Worm (Caenorhabditis elegans) whole organism, L1 larva: ENCODE results near the gene Y73C8C.4.

Source experiments
- C04F5.9 ChIP-seq: sonication (generic microtip); optimal IDR thresholded peaks from 2 replicates; lab custom pipeline; 2016; ENCODE audit warnings: missing genetic modification characterization, missing compliant biosample characterization
- Y116A8C.19 ChIP-seq: sonication (generic microtip); optimal IDR thresholded peaks from 2 replicates; lab custom pipeline; 2016; ENCODE audit warnings: missing compliant biosample characterization, missing genetic modification characterization, borderline replicate concordance
- aha-1 ChIP-seq: fragments of 150-350 bp; optimal IDR thresholded peaks from 2 replicates; lab custom pipeline; 2014; ENCODE audit warnings: missing biosample characterization, missing genetic modification characterization
- alr-1 ChIP-seq: fragments of 200-800 bp; sonication (Bioruptor generic); optimal IDR thresholded peaks from 2 replicates; lab custom pipeline; 2018; ENCODE audit warnings: borderline replicate concordance, mild to moderate bottlenecking, missing genetic modification characterization, missing compliant biosample characterization
- aly-2 ChIP-seq: fragments of 150-350 bp; optimal IDR thresholded peaks from 2 replicates; lab custom pipeline; 2014; ENCODE audit warnings: missing biosample characterization, missing genetic modification characterization
- ceh-63 ChIP-seq: fragments of 200-800 bp; sonication (Bioruptor generic); optimal IDR thresholded peaks from 2 replicates; lab custom pipeline; 2018; ENCODE audit warnings: mild to moderate bottlenecking, missing genetic modification characterization, missing compliant biosample characterization
- ceh-8 ChIP-seq: fragments of 200-800 bp; sonication (Bioruptor generic); optimal IDR thresholded peaks from 2 replicates; lab custom pipeline; 2018; ENCODE audit warnings: mild to moderate bottlenecking, missing genetic modification characterization, moderate library complexity, missing compliant biosample characterization
- ceh-90 ChIP-seq: sonication (generic microtip); optimal IDR thresholded peaks from 2 replicates; lab custom pipeline; 2016; ENCODE audit warnings: missing genetic modification characterization, missing compliant biosample characterization
- efl-1 ChIP-seq, 4 experiments: fragments of 150-350 bp; optimal IDR thresholded peaks in 3 of 4; peaks in 1 of 4; 1 replicate in 1 of 4; 2 replicates in 3 of 4; lab custom pipeline; 2014; ENCODE audit warnings: missing biosample characterization in 2 of 4, missing genetic modification characterization in 2 of 4, missing genetic modification reagents in 2 of 4
- fkh-10 ChIP-seq: sonication (generic microtip); optimal IDR thresholded peaks from 2 replicates; lab custom pipeline; 2017; ENCODE audit warnings: missing biosample characterization, missing genetic modification reagents, missing genetic modification characterization
- fkh-8 ChIP-seq: sonication (generic microtip); optimal IDR thresholded peaks from 2 replicates; lab custom pipeline; 2016; ENCODE audit warnings: mild to moderate bottlenecking, missing genetic modification characterization, missing compliant biosample characterization
- grh-1 ChIP-seq: fragments of 200-800 bp; sonication (Bioruptor generic); IDR thresholded peaks from 2 replicates; pipeline ENCODE4 v1.3.6; 2022; ENCODE audit warnings: missing genetic modification reagents, missing genetic modification characterization, missing compliant biosample characterization
- hlh-17 ChIP-seq: fragments of 200-800 bp; sonication (Bioruptor generic); optimal IDR thresholded peaks from 2 replicates; lab custom pipeline; 2018; ENCODE audit warnings: missing genetic modification characterization, mild to moderate bottlenecking, missing compliant biosample characterization, moderate library complexity, borderline replicate concordance
- hlh-4 ChIP-seq: sonication (generic microtip); optimal IDR thresholded peaks from 2 replicates; lab custom pipeline; 2016; ENCODE audit warnings: mild to moderate bottlenecking, missing genetic modification characterization, missing compliant biosample characterization
- isw-1 ChIP-seq: fragments of 200-800 bp; sonication (Bioruptor generic); IDR thresholded peaks from 2 replicates; pipeline ENCODE4 v1.3.6; 2022; ENCODE audit warnings: missing genetic modification characterization, missing compliant biosample characterization
- jun-1 ChIP-seq: fragments of 150-350 bp; optimal IDR thresholded peaks from 2 replicates; lab custom pipeline; 2014; ENCODE audit warnings: missing biosample characterization, missing genetic modification reagents, missing genetic modification characterization
- mef-2 ChIP-seq: fragments of 150-350 bp; optimal IDR thresholded peaks from 2 replicates; lab custom pipeline; 2014; ENCODE audit warnings: missing biosample characterization, missing genetic modification characterization
- nhr-11 ChIP-seq: fragments of 150-350 bp; optimal IDR thresholded peaks from 2 replicates; lab custom pipeline; 2014; ENCODE audit warnings: missing biosample characterization, missing genetic modification characterization
- nhr-19 ChIP-seq: fragments of 200-800 bp; sonication (Bioruptor generic); conservative IDR thresholded peaks from 2 replicates; pipeline ENCODE4 v1.3.6; 2022; ENCODE audit warnings: missing genetic modification characterization, missing compliant biosample characterization
- nhr-20 ChIP-seq: sonication (generic microtip); optimal IDR thresholded peaks from 2 replicates; lab custom pipeline; 2016; ENCODE audit warnings: mild to moderate bottlenecking, missing genetic modification characterization, missing compliant biosample characterization
- nhr-47 ChIP-seq: sonication (generic microtip); optimal IDR thresholded peaks from 2 replicates; lab custom pipeline; 2016; ENCODE audit warnings: mild to moderate bottlenecking, missing genetic modification characterization, moderate library complexity, missing compliant biosample characterization
- nhr-71 ChIP-seq: sonication (generic microtip); optimal IDR thresholded peaks from 2 replicates; lab custom pipeline; 2016; ENCODE audit warnings: mild to moderate bottlenecking, missing genetic modification characterization, moderate library complexity, missing compliant biosample characterization
- nhr-77 ChIP-seq: fragments of 150-350 bp; optimal IDR thresholded peaks from 2 replicates; lab custom pipeline; 2014; ENCODE audit warnings: missing biosample characterization, missing genetic modification characterization
- nhr-85 ChIP-seq: sonication (generic microtip); peaks from one replicate; lab custom pipeline; 2016; ENCODE audit warnings: missing genetic modification characterization, inconsistent platforms, missing compliant biosample characterization
- pag-3 ChIP-seq: sonication (generic microtip); optimal IDR thresholded peaks from 2 replicates; lab custom pipeline; 2017; ENCODE audit warnings: missing genetic modification characterization, mild to moderate bottlenecking, missing compliant biosample characterization, antibody characterized with exemption, borderline replicate concordance; ENCODE audit not compliant: insufficient read depth
- pax-3 ChIP-seq: fragments of 200-800 bp; sonication (Bioruptor generic); optimal IDR thresholded peaks from 2 replicates; lab custom pipeline; 2018; ENCODE audit warnings: mild to moderate bottlenecking, missing genetic modification characterization, moderate library complexity, missing compliant biosample characterization
- rnt-1 ChIP-seq: sonication (generic microtip); optimal IDR thresholded peaks from 2 replicates; lab custom pipeline; 2016; ENCODE audit warnings: mild to moderate bottlenecking, missing genetic modification characterization, moderate library complexity, missing compliant biosample characterization
- snpc-4 ChIP-seq: fragments of 150-350 bp; optimal IDR thresholded peaks from 2 replicates; lab custom pipeline; 2014; ENCODE audit warnings: missing biosample characterization, missing genetic modification characterization
- sptf-1 ChIP-seq: fragments of 150-350 bp; optimal IDR thresholded peaks from 2 replicates; lab custom pipeline; 2014; ENCODE audit warnings: missing biosample characterization, missing genetic modification characterization
- sup-37 ChIP-seq: fragments of 200-800 bp; sonication (Bioruptor generic); optimal IDR thresholded peaks from 2 replicates; lab custom pipeline; 2018; ENCODE audit warnings: mild to moderate bottlenecking, missing genetic modification characterization, missing compliant biosample characterization
- tlp-1 ChIP-seq: fragments of 150-350 bp; optimal IDR thresholded peaks from 2 replicates; lab custom pipeline; 2014; ENCODE audit warnings: missing biosample characterization, missing genetic modification characterization
- vab-15 ChIP-seq: sonication (generic microtip); optimal IDR thresholded peaks from 2 replicates; lab custom pipeline; 2017; ENCODE audit warnings: missing genotype, mild to moderate bottlenecking, missing genetic modification characterization, missing compliant biosample characterization
- zag-1 ChIP-seq: fragments of 150-350 bp; optimal IDR thresholded peaks from 2 replicates; lab custom pipeline; 2014; ENCODE audit warnings: missing biosample characterization, missing genetic modification characterization
- ztf-11 ChIP-seq, 2 experiments: sonication (generic microtip); optimal IDR thresholded peaks; 2 replicates each; lab custom pipeline; 2016 to 2017; ENCODE audit warnings: missing genetic modification characterization in 2 of 2, missing biosample characterization in 1 of 2, missing compliant biosample characterization in 1 of 2
- ztf-4 ChIP-seq: fragments of 150-350 bp; optimal IDR thresholded peaks from 2 replicates; lab custom pipeline; 2014; ENCODE audit warnings: missing biosample characterization, missing genetic modification characterization

Gene Y73C8C.4

DNA sequence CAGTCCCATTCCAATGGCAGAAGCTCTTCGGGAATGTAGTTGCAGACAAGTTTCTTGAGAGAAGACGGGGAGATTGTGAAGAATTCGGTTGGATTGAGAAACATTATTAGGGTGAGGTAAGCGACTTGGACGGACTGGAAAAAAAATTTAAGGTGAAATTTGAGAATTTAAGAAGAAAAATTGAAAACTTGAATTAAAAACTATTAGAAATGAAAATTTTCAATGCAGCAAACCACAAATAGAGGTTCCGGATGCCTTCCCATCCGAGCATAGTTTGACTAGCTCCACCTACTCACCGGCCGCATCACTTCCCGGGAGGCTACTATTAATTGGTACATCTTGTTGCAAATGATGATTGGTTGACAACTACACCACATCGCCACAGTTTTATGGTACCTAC is 11.8 kb upstream of the Y73C8C.4 start, which contains the start of gene Y73C8C.8:
Gene Y73C8C.8, minus strand, starts transcription at position 101 of the 400 bp plus-strand sequence.
- TF ChIP-seq sup-37 (GFP tag; lab: Kevin White, UChicago) = no peak

DNA sequence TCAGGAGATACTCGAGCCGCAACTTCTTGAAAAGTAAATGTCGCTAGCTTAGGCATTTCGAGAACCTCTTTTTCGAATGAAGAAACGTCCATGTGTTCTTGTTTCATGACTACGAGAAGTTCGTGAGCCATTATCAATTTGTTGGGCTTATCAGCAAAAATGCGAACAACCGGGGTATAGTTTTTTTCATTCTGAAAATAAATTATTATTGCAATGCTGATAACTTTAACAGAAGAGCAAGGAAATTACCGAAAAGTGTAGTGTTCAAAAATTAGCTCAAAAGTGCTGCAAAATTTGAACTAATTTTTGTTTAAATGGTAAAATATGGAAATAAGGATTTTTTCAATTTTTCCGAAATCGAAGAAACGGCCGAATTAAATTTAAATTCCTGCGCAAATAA is 10.2 kb upstream of the Y73C8C.4 start:
- TF ChIP-seq nhr-47 = no peak
- TF ChIP-seq nhr-20 (tag; lab: Kevin White, UChicago) = no peak
- TF ChIP-seq nhr-77 (tag; lab: Kevin White, UChicago) = no peak
- no peak for TF ChIP-seq vab-15 (tag; lab: Kevin White, UChicago)
- TF ChIP-seq aly-2 = no peak
- TF ChIP-seq fkh-10 = no peak
- TF ChIP-seq isw-1 (GFP tag; lab: Robert Waterston, UW) = no peak
- TF ChIP-seq ceh-8 (GFP tag; lab: Kevin White, UChicago) = no peak
- no peak for TF ChIP-seq Y116A8C.19
- no peak for TF ChIP-seq alr-1 (tag; lab: Kevin White, UChicago)
- TF ChIP-seq grh-1 = no peak
- no peak for TF ChIP-seq sptf-1 (tag; lab: Kevin White, UChicago)
- TF ChIP-seq ceh-90 (tag; lab: Kevin White, UChicago) = no peak
- no peak for TF ChIP-seq ztf-11 (tag; optimal IDR thresholded peaks at IDR 0.05; lab: Kevin White, UChicago)
- TF ChIP-seq, all 84 proteins: peak for 0

DNA sequence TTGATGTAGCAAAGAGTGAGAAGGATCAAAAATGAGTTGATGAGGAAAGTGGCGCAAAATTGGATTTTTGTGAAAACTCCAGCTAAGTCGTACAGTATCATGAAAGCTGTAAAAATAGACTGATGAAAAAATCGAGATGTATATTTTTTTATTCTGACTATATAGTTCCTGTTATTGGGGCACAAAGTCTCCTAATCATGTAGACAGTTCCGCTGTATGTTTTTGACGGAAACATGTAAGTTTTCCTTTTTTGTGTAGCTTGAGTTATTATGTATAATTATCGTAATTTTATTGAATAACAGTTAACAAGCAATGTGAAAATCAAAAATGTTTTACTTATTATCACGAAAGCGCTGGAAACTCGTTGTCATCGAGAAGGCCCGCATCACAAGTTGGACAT is 5.5 kb upstream of the Y73C8C.4 start, which contains the start of gene str-68:
Gene str-68, minus strand, starts transcription at position 101 of the 400 bp plus-strand sequence.
- TF ChIP-seq fkh-8 (tag; lab: Kevin White, UChicago) (no peak), snpc-4 (tag; lab: Kevin White, UChicago) (no peak), pax-3 (tag; lab: Kevin White, UChicago) (no peak), nhr-85 (tag; lab: Kevin White, UChicago) (no peak), tlp-1 (tag; lab: Kevin White, UChicago) (no peak), ceh-8 (GFP tag; lab: Kevin White, UChicago) (no peak), ceh-90 (tag; lab: Kevin White, UChicago) (no peak), ztf-4 (tag; lab: Kevin White, UChicago) (no peak), aha-1 (tag; lab: Kevin White, UChicago) (no peak), hlh-4 (tag; lab: Kevin White, UChicago) (no peak), nhr-19 (GFP tag; lab: Robert Waterston, UW) (no peak), isw-1 (GFP tag; lab: Robert Waterston, UW) (no peak), hlh-17 (GFP tag; lab: Kevin White, UChicago) (no peak), aly-2 (no peak), nhr-11 (tag; lab: Kevin White, UChicago) (no peak), mef-2 (tag; lab: Kevin White, UChicago) (no peak), nhr-71 (tag; lab: Kevin White, UChicago) (no peak), efl-1 (optimal IDR thresholded peaks at IDR 0.05; lab: Kevin White, UChicago) (no peak), efl-1 (GFP tag; optimal IDR thresholded peaks at IDR 0.05 in 1 of 2; lab: Kevin White, UChicago) (no peak), pag-3 (no peak), zag-1 (tag; lab: Kevin White, UChicago) (no peak)

DNA sequence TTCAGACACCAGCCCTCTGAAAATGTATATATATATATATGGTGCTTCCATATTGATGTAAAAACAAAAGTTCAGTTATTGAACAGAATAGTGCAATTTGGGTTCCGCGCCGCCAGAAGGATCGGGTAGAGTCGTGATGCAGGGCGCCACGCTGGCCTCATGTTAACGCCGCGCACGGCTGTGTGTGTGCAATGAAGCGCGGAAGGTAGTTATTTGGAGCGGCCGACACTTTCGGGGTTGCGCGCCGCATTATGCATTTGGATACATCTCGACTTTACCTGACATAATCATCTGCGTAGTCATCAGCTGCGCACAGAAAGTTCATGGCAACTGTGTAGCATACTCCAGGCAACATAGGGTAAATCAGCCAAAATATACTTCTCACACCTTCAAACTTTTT is 4.8 kb upstream of the Y73C8C.4 start:
- TF ChIP-seq ceh-63 (GFP tag; lab: Kevin White, UChicago) = no peak
- TF ChIP-seq snpc-4 (tag; lab: Kevin White, UChicago) = peak; percentile 25

DNA sequence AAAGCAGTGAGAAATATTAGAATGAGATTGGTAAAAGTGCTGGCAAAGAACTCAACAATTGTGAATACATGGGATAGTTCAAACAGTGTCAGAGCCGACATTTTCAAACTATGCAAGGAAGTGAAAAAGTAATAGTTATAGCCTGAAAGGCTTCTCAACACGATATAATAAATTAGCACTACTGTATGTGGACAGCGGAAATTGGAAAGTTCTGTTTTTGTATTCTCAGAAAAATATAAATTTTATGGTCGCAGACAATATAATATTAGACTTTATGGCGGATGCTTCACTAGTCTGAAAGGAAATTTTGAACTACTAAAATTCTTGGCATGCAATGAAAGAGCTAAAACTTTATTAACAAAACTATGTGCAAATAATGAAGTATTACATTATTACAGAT is 3.9 kb upstream of the Y73C8C.4 start, which contains the start of gene str-69:
Gene str-69, minus strand, starts transcription at position 101 of the 400 bp plus-strand sequence.
- TF ChIP-seq C04F5.9 (tag; lab: Kevin White, UChicago) (no peak), jun-1 (no peak), rnt-1 (tag; lab: Kevin White, UChicago) (no peak)
